Worm (Caenorhabditis elegans): Measurements from ENCODE around the gene ruvb-2.

- TF ChIP-seq ceh-79 (tag; optimal IDR thresholded peaks at IDR 0.05) (no peak), B0019.2 (GFP tag; conservative IDR thresholded peaks at IDR 0.05) (no peak), ama-1 (optimal IDR thresholded peaks at IDR 0.05) (no peak), ama-1 (GFP tag; optimal IDR thresholded peaks at IDR 0.05) (no peak), unc-62 (GFP tag; optimal IDR thresholded peaks at IDR 0.05) (no peak), fkh-3 (tag; optimal IDR thresholded peaks at IDR 0.05) (no peak), Y67H2A.10 (GFP tag; conservative IDR thresholded peaks at IDR 0.05) (no peak), F10E7.11 (tag; optimal IDR thresholded peaks at IDR 0.05) (no peak), dpl-1 (GFP tag; optimal IDR thresholded peaks at IDR 0.05) (peak; percentile 57), athp-1 (tag; optimal IDR thresholded peaks at IDR 0.05) (no peak), B0035.1 (tag; optimal IDR thresholded peaks at IDR 0.05) (no peak), rec-8 (tag; optimal IDR thresholded peaks at IDR 0.05) (no peak), unc-130 (GFP tag; optimal IDR thresholded peaks at IDR 0.05) (no peak)
Measured at ce11 chrIV:6903575-6903974, 15.6 kb downstream of the ruvb-2 start, which contains the start of gene T22D1.5.
